Worm (Caenorhabditis elegans): ENCODE measurements around the gene ceh-84.

DNA sequence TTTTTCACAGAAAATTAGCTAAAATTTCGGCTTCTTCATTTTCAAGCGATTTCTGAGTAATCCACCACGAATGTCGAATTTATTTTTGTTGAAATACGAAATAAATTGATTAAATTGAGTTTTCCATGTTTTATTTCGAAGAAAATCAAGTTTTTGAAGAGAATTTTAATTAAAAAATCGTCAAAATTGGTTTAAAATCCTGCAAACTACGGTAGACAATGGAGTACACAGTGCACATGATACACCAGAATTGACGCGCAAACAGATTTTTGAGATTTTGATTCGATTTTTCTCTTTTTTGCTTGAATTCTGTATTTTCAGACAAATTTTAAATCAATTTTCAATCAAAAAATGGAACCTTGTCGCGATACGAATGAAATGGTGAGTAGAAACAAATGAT is 32.7 kb upstream of the ceh-84 start, which contains the start of gene F59H6.14:
- no peak for TF ChIP-seq egl-27 (tag; optimal IDR thresholded peaks at IDR 0.05)
- TF ChIP-seq sea-2 (GFP tag; optimal IDR thresholded peaks at IDR 0.05) = no peak
- no peak for TF ChIP-seq elt-1 (tag; optimal IDR thresholded peaks at IDR 0.05)
- TF ChIP-seq lin-39 (tag; optimal IDR thresholded peaks at IDR 0.05) = no peak
- no peak for TF ChIP-seq aly-2 (tag; optimal IDR thresholded peaks at IDR 0.05)
- no peak for TF ChIP-seq nhr-76 (tag; optimal IDR thresholded peaks at IDR 0.05)
- TF ChIP-seq unc-39 (tag; optimal IDR thresholded peaks at IDR 0.05) = no peak
- TF ChIP-seq elt-2 (tag; optimal IDR thresholded peaks at IDR 0.05) = no peak
- no peak for TF ChIP-seq ztf-11 (tag; optimal IDR thresholded peaks at IDR 0.05)
- TF ChIP-seq snpc-4 (tag; optimal IDR thresholded peaks at IDR 0.05) = no peak
- TF ChIP-seq nhr-11 (tag; optimal IDR thresholded peaks at IDR 0.05) = no peak
- TF ChIP-seq hmg-11 (tag; optimal IDR thresholded peaks at IDR 0.05) = no peak
- TF ChIP-seq ceh-82 (tag; optimal IDR thresholded peaks at IDR 0.05) = no peak

All from whole organism, L3 larva.